Worm (Caenorhabditis elegans) whole organism, L1 larva: Measurements from ENCODE around the gene F01D5.3.

Source experiments
- C16A3.4 ChIP-seq: fragments of 150-350 bp; optimal IDR thresholded peaks from 2 replicates; lab custom pipeline; 2014; ENCODE audit warnings: missing biosample characterization, missing genetic modification characterization
- F16B12.6 ChIP-seq: fragments of 150-350 bp; optimal IDR thresholded peaks from 2 replicates; lab custom pipeline; 2014; ENCODE audit warnings: missing biosample characterization, missing genetic modification characterization
- aha-1 ChIP-seq: fragments of 150-350 bp; optimal IDR thresholded peaks from 2 replicates; lab custom pipeline; 2014; ENCODE audit warnings: missing biosample characterization, missing genetic modification characterization
- alr-1 ChIP-seq: fragments of 200-800 bp; sonication (Bioruptor generic); optimal IDR thresholded peaks from 2 replicates; lab custom pipeline; 2018; ENCODE audit warnings: borderline replicate concordance, mild to moderate bottlenecking, missing genetic modification characterization, missing compliant biosample characterization
- blmp-1 ChIP-seq: fragments of 150-350 bp; optimal IDR thresholded peaks from 2 replicates; lab custom pipeline; 2014; ENCODE audit warnings: missing biosample characterization, missing genetic modification characterization
- efl-1 ChIP-seq, 4 experiments: fragments of 150-350 bp; optimal IDR thresholded peaks in 3 of 4; peaks in 1 of 4; 1 replicate in 1 of 4; 2 replicates in 3 of 4; lab custom pipeline; 2014; ENCODE audit warnings: missing biosample characterization in 2 of 4, missing genetic modification characterization in 2 of 4, missing genetic modification reagents in 2 of 4
- egl-13 ChIP-seq: sonication (generic microtip); optimal IDR thresholded peaks from 2 replicates; lab custom pipeline; 2016; ENCODE audit warnings: missing genotype, missing genetic modification reagents, missing genetic modification characterization, missing compliant biosample characterization
- elt-2 ChIP-seq: sonication (generic microtip); optimal IDR thresholded peaks from 2 replicates; lab custom pipeline; 2016; ENCODE audit warnings: missing genetic modification characterization, mild to moderate bottlenecking, inconsistent platforms, missing compliant biosample characterization, missing genetic modification reagents
- fkh-10 ChIP-seq: sonication (generic microtip); optimal IDR thresholded peaks from 2 replicates; lab custom pipeline; 2017; ENCODE audit warnings: missing biosample characterization, missing genetic modification reagents, missing genetic modification characterization
- grh-1 ChIP-seq: fragments of 200-800 bp; sonication (Bioruptor generic); IDR thresholded peaks from 2 replicates; pipeline ENCODE4 v1.3.6; 2022; ENCODE audit warnings: missing genetic modification reagents, missing genetic modification characterization, missing compliant biosample characterization
- hlh-17 ChIP-seq: fragments of 200-800 bp; sonication (Bioruptor generic); optimal IDR thresholded peaks from 2 replicates; lab custom pipeline; 2018; ENCODE audit warnings: missing genetic modification characterization, mild to moderate bottlenecking, missing compliant biosample characterization, moderate library complexity, borderline replicate concordance
- hpl-2 ChIP-seq: fragments of 150-350 bp; optimal IDR thresholded peaks from 2 replicates; lab custom pipeline; 2014; ENCODE audit warnings: missing biosample characterization, missing genetic modification reagents, missing genetic modification characterization
- irx-1 ChIP-seq: sonication (generic microtip); optimal IDR thresholded peaks from 2 replicates; lab custom pipeline; 2016; ENCODE audit warnings: missing genetic modification characterization, missing compliant biosample characterization
- isw-1 ChIP-seq: fragments of 200-800 bp; sonication (Bioruptor generic); IDR thresholded peaks from 2 replicates; pipeline ENCODE4 v1.3.6; 2022; ENCODE audit warnings: missing genetic modification characterization, missing compliant biosample characterization
- jun-1 ChIP-seq: fragments of 150-350 bp; optimal IDR thresholded peaks from 2 replicates; lab custom pipeline; 2014; ENCODE audit warnings: missing biosample characterization, missing genetic modification reagents, missing genetic modification characterization
- lin-35 ChIP-seq, 2 experiments: fragments of 150-350 bp; optimal IDR thresholded peaks; 2 replicates each; lab custom pipeline; 2014; ENCODE audit warnings: missing biosample characterization in 2 of 2, missing genetic modification characterization in 2 of 2, missing genetic modification reagents in 2 of 2
- lin-39 ChIP-seq: fragments of 150-350 bp; optimal IDR thresholded peaks from 2 replicates; lab custom pipeline; 2014; ENCODE audit warnings: missing biosample characterization, missing genetic modification reagents, missing genetic modification characterization
- nhr-12 ChIP-seq: sonication (generic microtip); optimal IDR thresholded peaks from 2 replicates; lab custom pipeline; 2017; ENCODE audit warnings: missing biosample characterization, missing genetic modification characterization
- nhr-237 ChIP-seq: fragments of 150-350 bp; optimal IDR thresholded peaks from 2 replicates; lab custom pipeline; 2014; ENCODE audit warnings: missing biosample characterization, missing genetic modification characterization
- nhr-71 ChIP-seq: sonication (generic microtip); optimal IDR thresholded peaks from 2 replicates; lab custom pipeline; 2016; ENCODE audit warnings: mild to moderate bottlenecking, missing genetic modification characterization, moderate library complexity, missing compliant biosample characterization
- nhr-84 ChIP-seq: sonication (generic microtip); optimal IDR thresholded peaks from 2 replicates; lab custom pipeline; 2017; ENCODE audit warnings: missing biosample characterization, missing genetic modification characterization
- pag-3 ChIP-seq: sonication (generic microtip); optimal IDR thresholded peaks from 2 replicates; lab custom pipeline; 2017; ENCODE audit warnings: missing genetic modification characterization, mild to moderate bottlenecking, missing compliant biosample characterization, antibody characterized with exemption, borderline replicate concordance; ENCODE audit not compliant: insufficient read depth
- pax-3 ChIP-seq: fragments of 200-800 bp; sonication (Bioruptor generic); optimal IDR thresholded peaks from 2 replicates; lab custom pipeline; 2018; ENCODE audit warnings: mild to moderate bottlenecking, missing genetic modification characterization, moderate library complexity, missing compliant biosample characterization
- pqm-1 ChIP-seq: sonication (generic microtip); optimal IDR thresholded peaks from 3 replicates; lab custom pipeline; 2017; ENCODE audit warnings: missing biosample characterization, missing genetic modification characterization
- rnt-1 ChIP-seq: sonication (generic microtip); optimal IDR thresholded peaks from 2 replicates; lab custom pipeline; 2016; ENCODE audit warnings: mild to moderate bottlenecking, missing genetic modification characterization, moderate library complexity, missing compliant biosample characterization
- skn-1 ChIP-seq: fragments of 150-350 bp; optimal IDR thresholded peaks from 2 replicates; lab custom pipeline; 2014; ENCODE audit warnings: missing biosample characterization, missing genetic modification characterization
- snpc-4 ChIP-seq: fragments of 150-350 bp; optimal IDR thresholded peaks from 2 replicates; lab custom pipeline; 2014; ENCODE audit warnings: missing biosample characterization, missing genetic modification characterization
- sptf-1 ChIP-seq: fragments of 150-350 bp; optimal IDR thresholded peaks from 2 replicates; lab custom pipeline; 2014; ENCODE audit warnings: missing biosample characterization, missing genetic modification characterization
- tbx-2 ChIP-seq: sonication (generic microtip); optimal IDR thresholded peaks from 2 replicates; lab custom pipeline; 2016; ENCODE audit warnings: missing genetic modification characterization, missing compliant biosample characterization
- unc-62 ChIP-seq: fragments of 150-350 bp; optimal IDR thresholded peaks from 2 replicates; lab custom pipeline; 2014; ENCODE audit warnings: missing biosample characterization, missing genetic modification reagents, missing genetic modification characterization
- ztf-11 ChIP-seq, 2 experiments: sonication (generic microtip); optimal IDR thresholded peaks; 2 replicates each; lab custom pipeline; 2016 to 2017; ENCODE audit warnings: missing genetic modification characterization in 2 of 2, missing biosample characterization in 1 of 2, missing compliant biosample characterization in 1 of 2
- ztf-4 ChIP-seq: fragments of 150-350 bp; optimal IDR thresholded peaks from 2 replicates; lab custom pipeline; 2014; ENCODE audit warnings: missing biosample characterization, missing genetic modification characterization

The F01D5.3 gene

ce11 chrII:14003821-14004430 lies 4.0 kb upstream of the F01D5.3 start:
- TF ChIP-seq blmp-1 (tag; lab: Kevin White, UChicago) = peak; percentile 15
- TF ChIP-seq efl-1 (optimal IDR thresholded peaks at IDR 0.05; lab: Kevin White, UChicago) = no peak
- TF ChIP-seq efl-1 (GFP tag; optimal IDR thresholded peaks at IDR 0.05 in 1 of 2; lab: Kevin White, UChicago) = peak in 1 of 2 experiments; percentile 74
- TF ChIP-seq pag-3 (tag; lab: Kevin White, UChicago) = no peak
- TF ChIP-seq snpc-4 (tag; lab: Kevin White, UChicago) = peak; percentile 76

- peak; percentile 55 for TF ChIP-seq elt-2 (tag; lab: Kevin White, UChicago)
- TF ChIP-seq skn-1 (tag; lab: Kevin White, UChicago) = no peak
Measured at ce11 chrII:14002200-14002599, 2.3 kb upstream of the F01D5.3 start, which contains the start of gene F01D5.5. Gene F01D5.5, minus strand, starts transcription at chrII:14002300.

ce11 chrII:13998964-13999363 lies 980 bp downstream of the F01D5.3 start, which contains the start of gene F01D5.2:
Gene F01D5.2, minus strand, starts transcription at chrII:13999064.
- TF ChIP-seq egl-13 (tag; lab: Kevin White, UChicago) = no peak
- TF ChIP-seq nhr-71 (tag; lab: Kevin White, UChicago) = no peak
- no peak for TF ChIP-seq rnt-1 (tag; lab: Kevin White, UChicago)
- no peak for TF ChIP-seq fkh-10 (GFP tag; lab: Kevin White, UChicago)
- TF ChIP-seq tbx-2 (tag; lab: Kevin White, UChicago) = no peak
- TF ChIP-seq jun-1 (tag; lab: Kevin White, UChicago) = no peak
- TF ChIP-seq, all 84 proteins: peak for 0

- TF ChIP-seq isw-1 (GFP tag; lab: Robert Waterston, UW) = no peak
- no peak for TF ChIP-seq lin-39
- no peak for TF ChIP-seq nhr-237 (tag; lab: Kevin White, UChicago)
- TF ChIP-seq pqm-1 (tag; lab: Kevin White, UChicago) = no peak
- no peak for TF ChIP-seq grh-1 (GFP tag; lab: Robert Waterston, UW)
- no peak for TF ChIP-seq hlh-17 (GFP tag; lab: Kevin White, UChicago)
- no peak for TF ChIP-seq lin-35 (GFP tag; optimal IDR thresholded peaks at IDR 0.05; lab: Kevin White, UChicago)
- TF ChIP-seq irx-1 (tag; lab: Kevin White, UChicago) = no peak
- no peak for TF ChIP-seq ztf-11 (tag; optimal IDR thresholded peaks at IDR 0.05; lab: Kevin White, UChicago)
- no peak for TF ChIP-seq snpc-4 (tag; lab: Kevin White, UChicago)
- no peak for TF ChIP-seq pax-3
- TF ChIP-seq alr-1 (tag; lab: Kevin White, UChicago) = no peak
- no peak for TF ChIP-seq nhr-12 (tag; lab: Kevin White, UChicago)
- TF ChIP-seq nhr-71 (tag; lab: Kevin White, UChicago) = no peak
Measured at ce11 chrII:13997989-13998388, 2.0 kb downstream of the F01D5.3 start.

- TF ChIP-seq elt-2 (tag; lab: Kevin White, UChicago) (peak; percentile 84), isw-1 (GFP tag; lab: Robert Waterston, UW) (no peak), aha-1 (tag; lab: Kevin White, UChicago) (no peak)
Measured at ce11 chrII:13997477-13997876, 2.5 kb downstream of the F01D5.3 start, which contains the start of gene F01D5.1. Gene F01D5.1, minus strand, starts transcription at chrII:13997581.

- TF ChIP-seq unc-62 (no peak), hpl-2 (GFP tag; lab: Kevin White, UChicago) (no peak), nhr-84 (tag; lab: Kevin White, UChicago) (no peak), C16A3.4 (tag; lab: Kevin White, UChicago) (no peak), ztf-4 (tag; lab: Kevin White, UChicago) (no peak), F16B12.6 (tag; lab: Kevin White, UChicago) (no peak), sptf-1 (no peak)
- TF ChIP-seq, all 84 proteins: peak for 0
Measured at ce11 chrII:13994934-13995333, 5.0 kb downstream of the F01D5.3 start, which contains the start of gene Y39G8B.7. Gene Y39G8B.7, minus strand, starts transcription at chrII:13995034.
